Worm (Caenorhabditis elegans) whole organism, L1 larva: ENCODE measurements around the gene dvc-1.
A peak's percentile ranks its signal among the peaks of the same experiment; 100 is the strongest.

Source experiments
- alr-1 ChIP-seq: fragments of 200-800 bp; sonication (Bioruptor generic); optimal IDR thresholded peaks from 2 replicates; lab custom pipeline; 2018; ENCODE audit warnings: borderline replicate concordance, mild to moderate bottlenecking, missing genetic modification characterization, missing compliant biosample characterization
- ceh-82 ChIP-seq, 3 experiments: fragments of 150-350 bp in 1 of 3; sonication (generic microtip) in 2 of 3; optimal IDR thresholded peaks; 2 replicates each; lab custom pipeline; 2014 to 2017; ENCODE audit warnings: missing biosample characterization in 3 of 3, missing genetic modification characterization in 3 of 3
- fkh-8 ChIP-seq: sonication (generic microtip); optimal IDR thresholded peaks from 2 replicates; lab custom pipeline; 2016; ENCODE audit warnings: mild to moderate bottlenecking, missing genetic modification characterization, missing compliant biosample characterization
- ztf-11 ChIP-seq, 2 experiments: sonication (generic microtip); optimal IDR thresholded peaks; 2 replicates each; lab custom pipeline; 2016 to 2017; ENCODE audit warnings: missing genetic modification characterization in 2 of 2, missing biosample characterization in 1 of 2, missing compliant biosample characterization in 1 of 2

ce11 chrV:11263025-11263424 is 23.9 kb upstream of the dvc-1 start, which contains the start of gene F07B10.4:
- no peak for TF ChIP-seq ztf-11 (tag; optimal IDR thresholded peaks at IDR 0.05; lab: Kevin White, UChicago)
- no peak for TF ChIP-seq alr-1 (tag; lab: Kevin White, UChicago)
- TF ChIP-seq fkh-8 (tag; lab: Kevin White, UChicago): peak; percentile 11
- TF ChIP-seq ceh-82 (tag; optimal IDR thresholded peaks at IDR 0.05; lab: Kevin White, UChicago): no peak
